Worm (Caenorhabditis elegans): ENCODE measurements around the gene C17F4.11.
"Not testable (repeated sequence)": the region's sequence is repeated elsewhere in the genome, so short reads cannot be mapped to it uniquely, and the experiment has no call there.

The C17F4.11 gene

DNA sequence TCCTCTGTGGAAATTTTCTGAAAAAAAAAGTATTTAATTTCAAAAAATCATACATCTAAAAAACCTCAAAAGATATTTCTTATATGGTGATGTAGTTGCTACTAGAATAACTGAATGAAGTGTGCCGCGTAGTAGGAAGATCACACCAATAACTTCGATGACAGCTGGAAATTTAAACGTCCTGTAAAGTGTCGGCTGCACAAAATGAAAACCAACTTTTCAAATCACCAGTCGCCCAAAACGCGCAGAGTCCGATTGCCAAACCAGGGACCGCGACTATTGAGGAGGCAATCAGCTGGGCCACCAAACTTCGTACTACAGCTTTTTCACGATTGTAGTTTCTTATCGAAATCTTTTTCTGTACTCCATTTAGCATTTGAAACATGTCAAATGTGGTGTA, 36.0 kb upstream of the C17F4.11 start, which contains the start of gene sri-48:
sri-48 (minus strand) TSS at position 101 of the 400 bp plus-strand sequence.
- TF ChIP-seq ref-2, unc-86, hlh-8 (tag; optimal IDR thresholded peaks at IDR 0.05): not testable (repeated sequence)

DNA sequence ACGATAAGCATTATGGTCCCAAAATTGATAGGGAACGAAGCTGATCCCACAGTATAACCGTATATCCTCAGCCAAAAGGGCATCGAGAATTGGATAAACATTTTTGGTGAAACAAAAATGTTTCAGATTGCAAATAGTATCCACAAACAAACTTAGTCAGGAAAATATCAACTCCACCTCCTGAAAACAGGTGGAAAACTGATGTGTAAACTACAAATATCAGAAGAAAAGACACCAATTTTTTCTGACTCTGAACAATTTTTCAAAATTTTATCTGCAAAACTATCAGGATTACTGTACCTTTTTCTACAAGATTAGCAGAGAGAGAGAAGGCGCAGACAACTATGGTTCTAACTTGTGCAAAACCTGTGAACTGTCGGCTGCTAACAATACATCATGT, 34.8 kb upstream of the C17F4.11 start, which contains the start of gene sri-53:
sri-53 (minus strand) TSS at position 101 of the 400 bp plus-strand sequence.
- TF ChIP-seq ama-1 (optimal IDR thresholded peaks at IDR 0.05) (no peak), hlh-8 (tag; optimal IDR thresholded peaks at IDR 0.05) (no peak)

DNA sequence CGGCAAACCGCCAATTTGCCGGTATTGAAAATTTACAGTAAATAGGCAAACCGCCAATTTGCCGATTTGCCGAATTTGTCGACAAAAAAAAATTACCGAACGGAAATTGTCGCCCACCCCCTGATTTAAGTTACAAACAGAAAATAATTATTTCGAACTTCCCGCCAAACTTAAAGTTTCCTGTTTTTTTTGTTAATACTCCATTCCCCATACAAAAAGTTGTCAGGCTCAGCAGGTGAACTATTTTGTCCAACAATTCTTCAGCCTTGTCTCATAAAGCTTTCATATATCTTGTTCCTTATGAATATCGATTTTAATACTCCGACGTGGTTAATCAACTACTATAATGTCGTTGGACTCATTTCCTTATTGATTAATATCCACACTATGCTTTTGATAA, 33.9 kb upstream of the C17F4.11 start, which contains the start of gene sri-50:
sri-50 (plus strand) TSS at position 301 of the 400 bp plus-strand sequence.
- no peak for TF ChIP-seq C08G9.2 (tag; optimal IDR thresholded peaks at IDR 0.05)
- TF ChIP-seq ceh-9 (tag; optimal IDR thresholded peaks at IDR 0.05): no peak
- TF ChIP-seq pqm-1 (tag; optimal IDR thresholded peaks at IDR 0.05): no peak
- no peak for TF ChIP-seq hlh-6 (tag; optimal IDR thresholded peaks at IDR 0.05)
- no peak for TF ChIP-seq syd-9 (tag; optimal IDR thresholded peaks at IDR 0.05)
- TF ChIP-seq C38D4.7 (GFP tag; optimal IDR thresholded peaks at IDR 0.05): no peak
- TF ChIP-seq Y22D7AL.16 (tag; optimal IDR thresholded peaks at IDR 0.05): no peak
- TF ChIP-seq pag-3 (tag; optimal IDR thresholded peaks at IDR 0.05; ENCODE audit: borderline replicate concordance): no peak
- TF ChIP-seq lin-11 (tag; optimal IDR thresholded peaks at IDR 0.05): no peak
- no peak for TF ChIP-seq hlh-15 (tag; optimal IDR thresholded peaks at IDR 0.05)
- no peak for TF ChIP-seq nfya-1 (tag; optimal IDR thresholded peaks at IDR 0.05)
- TF ChIP-seq tbx-2 (tag; optimal IDR thresholded peaks at IDR 0.05): no peak

DNA sequence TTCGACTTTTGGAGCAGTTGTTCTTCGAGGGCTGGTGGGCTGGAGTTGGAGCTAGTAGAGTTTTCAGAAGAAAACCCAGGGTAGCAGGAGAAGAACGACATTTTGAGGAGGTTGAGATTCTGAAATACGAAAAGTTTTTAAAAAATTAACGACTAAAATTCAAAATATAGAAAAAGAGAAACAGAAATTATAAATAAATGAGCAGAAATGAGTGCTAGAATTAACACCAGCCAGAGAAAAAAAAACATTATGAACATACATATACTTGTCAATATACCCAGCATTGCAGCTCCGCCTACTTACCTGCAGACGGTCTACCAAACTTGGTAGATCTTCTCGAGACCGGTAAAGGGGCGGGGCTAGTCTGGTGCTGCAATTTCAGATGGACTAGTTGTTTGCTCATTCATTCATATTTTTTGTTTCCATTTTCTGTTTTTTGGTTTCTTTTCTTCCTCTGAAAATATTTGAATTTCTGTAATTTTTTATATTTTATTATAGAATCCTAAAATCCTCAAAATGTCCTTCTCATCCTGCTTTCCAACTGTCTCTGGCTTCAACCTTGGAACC, 30.8 kb upstream of the C17F4.11 start, which contains the start of the genes ZC239.20 and ZC239.21:
ZC239.20 (minus strand) TSS at position 101 of the 567 bp plus-strand sequence.
ZC239.21 (plus strand) TSS at position 517 of the 567 bp plus-strand sequence.
- TF ChIP-seq eyg-1 (tag; optimal IDR thresholded peaks at IDR 0.05): no peak

DNA sequence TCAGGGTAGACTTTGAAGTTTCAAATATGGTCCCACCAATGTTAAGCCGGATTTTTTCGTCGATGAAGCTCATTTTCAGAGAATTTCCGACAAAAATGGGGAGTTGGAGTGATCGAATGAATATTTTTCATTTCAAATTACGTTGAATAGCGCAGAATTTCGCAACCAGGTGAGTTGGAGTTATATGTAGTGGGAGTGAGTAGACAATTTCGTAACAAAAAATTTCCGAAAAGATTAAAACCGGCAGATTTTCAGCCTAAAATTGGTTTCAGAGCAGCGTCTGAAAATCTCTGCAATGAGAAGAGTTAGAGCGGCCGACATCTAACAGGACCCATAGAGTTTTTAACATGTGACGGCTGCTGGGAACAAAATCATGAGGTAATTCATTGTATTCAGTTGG, 28.6 kb upstream of the C17F4.11 start, which contains the start of gene sdz-35:
sdz-35 (minus strand) TSS at position 101 of the 400 bp plus-strand sequence.
- TF ChIP-seq ceh-22 (tag; optimal IDR thresholded peaks at IDR 0.05): no peak
- no peak for TF ChIP-seq elt-4 (tag; optimal IDR thresholded peaks at IDR 0.05)
- no peak for TF ChIP-seq pha-4 (tag; optimal IDR thresholded peaks at IDR 0.05)

DNA sequence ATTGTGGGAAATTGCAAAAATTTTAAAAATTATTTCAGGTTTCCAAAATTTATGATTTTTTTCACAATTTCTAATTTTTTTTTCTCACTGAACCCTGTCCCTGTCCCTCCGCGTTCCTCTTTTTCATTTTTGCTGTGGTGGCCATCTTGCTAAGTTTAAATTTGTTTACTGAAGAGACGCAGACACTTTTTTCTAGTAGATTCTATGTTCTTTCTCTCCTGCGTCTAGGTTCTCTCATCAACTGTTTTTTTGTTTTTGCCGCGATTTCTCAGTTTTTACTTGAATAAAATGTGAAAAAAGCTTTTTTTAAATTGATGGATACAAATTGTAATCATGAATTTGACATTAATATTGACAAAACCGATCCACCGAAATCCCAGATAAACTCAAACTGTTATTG, 28.0 kb upstream of the C17F4.11 start, which contains the start of gene ZC239.6:
ZC239.6 (plus strand) TSS at position 381 of the 400 bp plus-strand sequence.
- TF ChIP-seq gmeb-2 (tag; optimal IDR thresholded peaks at IDR 0.05) (no peak), elt-2 (tag; optimal IDR thresholded peaks at IDR 0.05) (no peak), che-1 (tag; optimal IDR thresholded peaks at IDR 0.05) (no peak), eyg-1 (tag; optimal IDR thresholded peaks at IDR 0.05) (no peak), fkh-6 (tag; optimal IDR thresholded peaks at IDR 0.05) (no peak), ref-2 (tag; optimal IDR thresholded peaks at IDR 0.05) (no peak), sox-2 (GFP tag; IDR thresholded peaks at IDR 0.05) (no peak)

DNA sequence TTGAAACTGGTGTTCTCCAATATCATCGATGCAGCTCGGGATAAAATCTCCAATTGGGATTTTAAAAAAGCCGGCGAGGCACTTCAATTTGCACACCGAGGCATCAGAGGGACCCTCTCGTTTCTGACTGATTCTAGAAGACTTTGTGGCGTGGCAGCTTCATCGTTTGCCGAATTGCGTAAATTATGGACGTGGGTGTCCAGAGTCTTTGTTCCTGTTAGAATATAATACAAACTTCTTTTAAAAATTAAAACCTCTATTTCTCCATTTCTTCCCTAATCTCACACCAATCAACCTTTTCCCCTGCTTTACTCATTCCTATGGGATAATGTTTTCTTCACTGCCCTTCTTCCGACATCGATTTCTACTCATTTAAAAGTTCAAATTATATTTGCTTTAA, 26.9 kb upstream of the C17F4.11 start, which contains the start of gene ZC239.5:
ZC239.5 (plus strand) TSS at position 301 of the 400 bp plus-strand sequence.
- TF ChIP-seq ceh-18 (tag; optimal IDR thresholded peaks at IDR 0.05) (no peak), che-1 (tag; optimal IDR thresholded peaks at IDR 0.05) (no peak), unc-55 (GFP tag; optimal IDR thresholded peaks at IDR 0.05) (no peak), C08G9.2 (tag; optimal IDR thresholded peaks at IDR 0.05) (no peak)

DNA sequence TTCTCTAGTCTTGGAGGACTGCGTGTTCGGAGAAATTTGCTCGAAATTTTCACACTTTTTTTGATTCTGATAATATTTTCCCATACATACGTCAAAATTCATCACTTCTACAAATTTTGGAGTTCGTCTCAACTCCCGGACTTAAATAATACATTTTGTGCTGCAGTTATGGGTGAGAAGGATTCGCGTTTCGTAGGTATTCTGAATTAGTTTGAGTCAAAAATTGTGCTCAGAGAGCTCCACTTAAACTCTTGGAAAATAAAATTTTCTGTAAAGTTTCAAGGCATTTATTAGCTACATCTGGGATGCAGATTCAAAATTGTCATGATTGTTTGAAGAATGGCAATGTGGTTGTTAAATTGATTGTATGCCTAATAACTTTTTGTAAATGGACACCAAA, 23.4 kb upstream of the C17F4.11 start, which contains the start of gene ZC239.4:
ZC239.4 (plus strand) TSS at position 301 of the 400 bp plus-strand sequence.
- TF ChIP-seq syd-9 (tag; optimal IDR thresholded peaks at IDR 0.05): no peak
- no peak for TF ChIP-seq Y22D7AL.16 (tag; optimal IDR thresholded peaks at IDR 0.05)
- no peak for TF ChIP-seq fkh-6 (tag; optimal IDR thresholded peaks at IDR 0.05)
- TF ChIP-seq ahr-1 (tag; optimal IDR thresholded peaks at IDR 0.05): no peak
- TF ChIP-seq npax-4 (tag; optimal IDR thresholded peaks at IDR 0.05): no peak
- TF ChIP-seq ceh-48 (tag; optimal IDR thresholded peaks at IDR 0.05): no peak
- TF ChIP-seq odd-2 (tag; optimal IDR thresholded peaks at IDR 0.05): no peak
- TF ChIP-seq unc-3 (GFP tag; conservative IDR thresholded peaks at IDR 0.05): no peak
- no peak for TF ChIP-seq unc-3 (tag; optimal IDR thresholded peaks at IDR 0.05)
- TF ChIP-seq ceh-30 (tag; optimal IDR thresholded peaks at IDR 0.05): no peak
- TF ChIP-seq gmeb-2 (tag; optimal IDR thresholded peaks at IDR 0.05): no peak
- no peak for TF ChIP-seq fkh-10 (GFP tag; optimal IDR thresholded peaks at IDR 0.05)
- TF ChIP-seq lim-6 (tag; optimal IDR thresholded peaks at IDR 0.05): no peak
- no peak for TF ChIP-seq elt-2 (tag; optimal IDR thresholded peaks at IDR 0.05)
- no peak for TF ChIP-seq ttx-3 (tag; optimal IDR thresholded peaks at IDR 0.05)
- TF ChIP-seq hlh-13 (GFP tag; optimal IDR thresholded peaks at IDR 0.05): no peak
- TF ChIP-seq ref-2 (tag; optimal IDR thresholded peaks at IDR 0.05): no peak

Measured in whole organism, late embryonic.